Fruit fly (Drosophila melanogaster): ENCODE results near the gene Vps26.

DNA sequence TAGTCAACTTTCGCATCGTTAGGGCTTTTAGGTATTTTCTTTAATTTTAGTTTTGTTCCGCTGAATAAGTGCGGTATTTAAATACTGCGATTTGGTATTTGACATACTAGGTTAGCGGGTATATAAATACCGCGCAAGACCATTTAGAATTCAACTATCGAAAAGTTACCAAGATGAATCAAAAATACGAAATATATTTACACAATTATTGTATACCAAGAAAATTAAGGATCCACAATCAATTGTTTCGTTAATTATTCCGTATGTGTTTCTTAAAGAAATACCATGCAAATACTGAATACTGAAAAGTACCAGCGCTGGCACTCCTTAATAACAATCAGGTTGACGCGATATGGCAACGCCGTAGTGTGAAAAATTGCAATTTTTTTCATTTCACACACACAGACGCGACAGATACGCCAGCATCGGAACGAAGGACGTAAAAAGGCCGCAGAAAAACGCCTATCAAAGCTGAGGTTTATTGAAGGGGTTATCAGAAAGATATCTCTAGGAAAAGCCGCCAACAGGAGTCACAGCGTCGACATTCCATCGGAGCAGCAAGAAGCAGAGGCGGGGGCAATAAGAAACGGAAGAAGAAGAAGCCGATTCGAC is at the start of gene Vps26, which contains the start of gene Pgam5:
- TF ChIP-seq CG1620 (GFP tag; optimal IDR thresholded peaks at IDR 0.05), result no peak
- TF ChIP-seq ovo (GFP tag; optimal IDR thresholded peaks at IDR 0.05), result no peak
- no peak for TF ChIP-seq toe (GFP tag; optimal IDR thresholded peaks at IDR 0.05)
- TF ChIP-seq kay (GFP tag; ENCODE audit: borderline replicate concordance), result no peak
- no peak for TF ChIP-seq CG12768 (GFP tag; optimal IDR thresholded peaks at IDR 0.05)
- no peak for TF ChIP-seq bab1 (GFP tag; optimal IDR thresholded peaks at IDR 0.05)
- no peak for TF ChIP-seq CG7101 (tag; optimal IDR thresholded peaks at IDR 0.05)
- no peak for TF ChIP-seq Hr96 (GFP tag; optimal IDR thresholded peaks at IDR 0.05)
- no peak for TF ChIP-seq Crg-1 (GFP tag; optimal IDR thresholded peaks at IDR 0.05)
